Worm (Caenorhabditis elegans): ENCODE results near the gene C50H2.13.

DNA sequence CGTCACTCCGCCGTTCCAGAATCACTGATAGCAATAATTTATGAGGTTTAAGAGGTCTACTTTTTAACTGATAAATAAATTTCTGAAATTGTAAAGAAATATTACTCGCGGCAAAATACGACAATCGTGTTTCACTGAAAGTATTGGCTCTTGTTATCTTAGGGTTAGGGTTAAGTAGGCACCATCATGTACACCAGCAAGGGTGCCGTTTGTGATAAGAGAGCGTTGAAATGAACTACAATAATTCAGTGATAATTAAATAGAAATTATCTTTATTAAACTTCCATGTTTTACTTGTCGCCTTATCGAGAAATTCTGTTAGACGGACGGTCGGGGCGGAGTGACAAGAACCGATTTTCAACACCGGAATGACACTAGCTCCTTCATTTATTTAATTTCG, 693 bp upstream of the C50H2.13 start:
- TF ChIP-seq him-1 (tag; optimal IDR thresholded peaks at IDR 0.05) = no peak
- no peak for TF ChIP-seq W03F9.2 (tag; optimal IDR thresholded peaks at IDR 0.05)
- no peak for TF ChIP-seq dao-5 (tag; optimal IDR thresholded peaks at IDR 0.05)

Measured in whole organism, L4/young adult.